Worm (Caenorhabditis elegans) whole organism, L1 larva: ENCODE results near the gene T14G10.8.

Source experiments
- C16A3.4 ChIP-seq: fragments of 150-350 bp; optimal IDR thresholded peaks from 2 replicates; lab custom pipeline; 2014; ENCODE audit warnings: missing biosample characterization, missing genetic modification characterization
- F16B12.6 ChIP-seq: fragments of 150-350 bp; optimal IDR thresholded peaks from 2 replicates; lab custom pipeline; 2014; ENCODE audit warnings: missing biosample characterization, missing genetic modification characterization
- Y116A8C.19 ChIP-seq: sonication (generic microtip); optimal IDR thresholded peaks from 2 replicates; lab custom pipeline; 2016; ENCODE audit warnings: missing compliant biosample characterization, missing genetic modification characterization, borderline replicate concordance
- alr-1 ChIP-seq: fragments of 200-800 bp; sonication (Bioruptor generic); optimal IDR thresholded peaks from 2 replicates; lab custom pipeline; 2018; ENCODE audit warnings: borderline replicate concordance, mild to moderate bottlenecking, missing genetic modification characterization, missing compliant biosample characterization
- aly-2 ChIP-seq: fragments of 150-350 bp; optimal IDR thresholded peaks from 2 replicates; lab custom pipeline; 2014; ENCODE audit warnings: missing biosample characterization, missing genetic modification characterization
- ceh-8 ChIP-seq: fragments of 200-800 bp; sonication (Bioruptor generic); optimal IDR thresholded peaks from 2 replicates; lab custom pipeline; 2018; ENCODE audit warnings: mild to moderate bottlenecking, missing genetic modification characterization, moderate library complexity, missing compliant biosample characterization
- ceh-82 ChIP-seq, 3 experiments: fragments of 150-350 bp in 1 of 3; sonication (generic microtip) in 2 of 3; optimal IDR thresholded peaks; 2 replicates each; lab custom pipeline; 2014 to 2017; ENCODE audit warnings: missing biosample characterization in 3 of 3, missing genetic modification characterization in 3 of 3
- ceh-88 ChIP-seq: fragments of 200-800 bp; sonication (Bioruptor generic); IDR thresholded peaks from 2 replicates; pipeline ENCODE4 v1.3.6; 2022; ENCODE audit warnings: missing genetic modification characterization, missing compliant biosample characterization
- ceh-90 ChIP-seq: sonication (generic microtip); optimal IDR thresholded peaks from 2 replicates; lab custom pipeline; 2016; ENCODE audit warnings: missing genetic modification characterization, missing compliant biosample characterization
- ces-1 ChIP-seq: fragments of 150-350 bp; optimal IDR thresholded peaks from 2 replicates; lab custom pipeline; 2014; ENCODE audit warnings: missing biosample characterization, missing genetic modification reagents, missing genetic modification characterization
- efl-3 ChIP-seq: fragments of 200-800 bp; sonication (Bioruptor generic); optimal IDR thresholded peaks from 2 replicates; lab custom pipeline; 2018; ENCODE audit warnings: mild to moderate bottlenecking, missing genetic modification characterization, missing compliant biosample characterization
- egl-13 ChIP-seq: sonication (generic microtip); optimal IDR thresholded peaks from 2 replicates; lab custom pipeline; 2016; ENCODE audit warnings: missing genotype, missing genetic modification reagents, missing genetic modification characterization, missing compliant biosample characterization
- egl-27 ChIP-seq, 2 experiments: fragments of 150-350 bp in 1 of 2; sonication (generic microtip); optimal IDR thresholded peaks; 3 replicates each; lab custom pipeline; 2017 to 2018; ENCODE audit warnings: missing biosample characterization in 2 of 2, missing genetic modification characterization in 2 of 2, missing genetic modification reagents in 2 of 2
- elt-2 ChIP-seq: sonication (generic microtip); optimal IDR thresholded peaks from 2 replicates; lab custom pipeline; 2016; ENCODE audit warnings: missing genetic modification characterization, mild to moderate bottlenecking, inconsistent platforms, missing compliant biosample characterization, missing genetic modification reagents
- elt-3 ChIP-seq, 6 experiments: fragments of 150-350 bp in 1 of 6; sonication (generic microtip); optimal IDR thresholded peaks; 2 replicates each; lab custom pipeline; 2017 to 2018; ENCODE audit warnings: missing biosample characterization in 6 of 6, missing genetic modification characterization in 6 of 6, inconsistent platforms in 1 of 6
- fkh-10 ChIP-seq: sonication (generic microtip); optimal IDR thresholded peaks from 2 replicates; lab custom pipeline; 2017; ENCODE audit warnings: missing biosample characterization, missing genetic modification reagents, missing genetic modification characterization
- fkh-4 ChIP-seq: sonication (generic microtip); optimal IDR thresholded peaks from 2 replicates; lab custom pipeline; 2016; ENCODE audit warnings: missing compliant biosample characterization, missing genetic modification characterization, borderline replicate concordance
- fkh-8 ChIP-seq: sonication (generic microtip); optimal IDR thresholded peaks from 2 replicates; lab custom pipeline; 2016; ENCODE audit warnings: mild to moderate bottlenecking, missing genetic modification characterization, missing compliant biosample characterization
- fos-1 ChIP-seq: fragments of 150-350 bp; optimal IDR thresholded peaks from 2 replicates; lab custom pipeline; 2014; ENCODE audit warnings: missing biosample characterization, missing genetic modification characterization
- grh-1 ChIP-seq: fragments of 200-800 bp; sonication (Bioruptor generic); IDR thresholded peaks from 2 replicates; pipeline ENCODE4 v1.3.6; 2022; ENCODE audit warnings: missing genetic modification reagents, missing genetic modification characterization, missing compliant biosample characterization
- hlh-17 ChIP-seq: fragments of 200-800 bp; sonication (Bioruptor generic); optimal IDR thresholded peaks from 2 replicates; lab custom pipeline; 2018; ENCODE audit warnings: missing genetic modification characterization, mild to moderate bottlenecking, missing compliant biosample characterization, moderate library complexity, borderline replicate concordance
- hlh-4 ChIP-seq: sonication (generic microtip); optimal IDR thresholded peaks from 2 replicates; lab custom pipeline; 2016; ENCODE audit warnings: mild to moderate bottlenecking, missing genetic modification characterization, missing compliant biosample characterization
- irx-1 ChIP-seq: sonication (generic microtip); optimal IDR thresholded peaks from 2 replicates; lab custom pipeline; 2016; ENCODE audit warnings: missing genetic modification characterization, missing compliant biosample characterization
- isw-1 ChIP-seq: fragments of 200-800 bp; sonication (Bioruptor generic); IDR thresholded peaks from 2 replicates; pipeline ENCODE4 v1.3.6; 2022; ENCODE audit warnings: missing genetic modification characterization, missing compliant biosample characterization
- lin-14 ChIP-seq: fragments of 200-800 bp; sonication (Bioruptor generic); optimal IDR thresholded peaks from 2 replicates; lab custom pipeline; 2018; ENCODE audit warnings: mild to moderate bottlenecking, missing genetic modification characterization, moderate library complexity, missing compliant biosample characterization
- lin-15B ChIP-seq: fragments of 150-350 bp; sonication (generic microtip); optimal IDR thresholded peaks from 3 replicates; lab custom pipeline; 2014; ENCODE audit warnings: missing biosample characterization, missing genetic modification characterization
- lin-39 ChIP-seq: fragments of 150-350 bp; optimal IDR thresholded peaks from 2 replicates; lab custom pipeline; 2014; ENCODE audit warnings: missing biosample characterization, missing genetic modification reagents, missing genetic modification characterization
- lir-3 ChIP-seq: sonication (generic microtip); optimal IDR thresholded peaks from 2 replicates; lab custom pipeline; 2016; ENCODE audit warnings: mild to moderate bottlenecking, missing genetic modification characterization, moderate library complexity, missing compliant biosample characterization; ENCODE audit not compliant: poor library complexity
- lsy-2 ChIP-seq, 2 experiments: fragments of 150-350 bp; optimal IDR thresholded peaks; 2 replicates each; lab custom pipeline; 2014; ENCODE audit warnings: missing biosample characterization in 2 of 2, missing genetic modification characterization in 2 of 2
- mdl-1 ChIP-seq, 2 experiments: fragments of 150-350 bp; optimal IDR thresholded peaks; 2 replicates each; lab custom pipeline; 2014 to 2017; ENCODE audit warnings: missing biosample characterization in 2 of 2, missing genetic modification characterization in 2 of 2, inconsistent platforms in 1 of 2
- mep-1 ChIP-seq: fragments of 150-350 bp; optimal IDR thresholded peaks from 2 replicates; lab custom pipeline; 2014; ENCODE audit warnings: missing biosample characterization, missing genetic modification characterization
- nhr-11 ChIP-seq: fragments of 150-350 bp; optimal IDR thresholded peaks from 2 replicates; lab custom pipeline; 2014; ENCODE audit warnings: missing biosample characterization, missing genetic modification characterization
- nhr-12 ChIP-seq: sonication (generic microtip); optimal IDR thresholded peaks from 2 replicates; lab custom pipeline; 2017; ENCODE audit warnings: missing biosample characterization, missing genetic modification characterization
- nhr-19 ChIP-seq: fragments of 200-800 bp; sonication (Bioruptor generic); conservative IDR thresholded peaks from 2 replicates; pipeline ENCODE4 v1.3.6; 2022; ENCODE audit warnings: missing genetic modification characterization, missing compliant biosample characterization
- nhr-237 ChIP-seq: fragments of 150-350 bp; optimal IDR thresholded peaks from 2 replicates; lab custom pipeline; 2014; ENCODE audit warnings: missing biosample characterization, missing genetic modification characterization
- nhr-28 ChIP-seq: fragments of 150-350 bp; optimal IDR thresholded peaks from 2 replicates; lab custom pipeline; 2014; ENCODE audit warnings: missing biosample characterization, missing genetic modification characterization
- nhr-71 ChIP-seq: sonication (generic microtip); optimal IDR thresholded peaks from 2 replicates; lab custom pipeline; 2016; ENCODE audit warnings: mild to moderate bottlenecking, missing genetic modification characterization, moderate library complexity, missing compliant biosample characterization
- nhr-76 ChIP-seq: sonication (generic microtip); optimal IDR thresholded peaks from 2 replicates; lab custom pipeline; 2017; ENCODE audit warnings: missing biosample characterization, missing genetic modification characterization
- nhr-84 ChIP-seq: sonication (generic microtip); optimal IDR thresholded peaks from 2 replicates; lab custom pipeline; 2017; ENCODE audit warnings: missing biosample characterization, missing genetic modification characterization
- nhr-85 ChIP-seq: sonication (generic microtip); peaks from one replicate; lab custom pipeline; 2016; ENCODE audit warnings: missing genetic modification characterization, inconsistent platforms, missing compliant biosample characterization
- pax-3 ChIP-seq: fragments of 200-800 bp; sonication (Bioruptor generic); optimal IDR thresholded peaks from 2 replicates; lab custom pipeline; 2018; ENCODE audit warnings: mild to moderate bottlenecking, missing genetic modification characterization, moderate library complexity, missing compliant biosample characterization
- pqm-1 ChIP-seq: sonication (generic microtip); optimal IDR thresholded peaks from 3 replicates; lab custom pipeline; 2017; ENCODE audit warnings: missing biosample characterization, missing genetic modification characterization
- skn-1 ChIP-seq: fragments of 150-350 bp; optimal IDR thresholded peaks from 2 replicates; lab custom pipeline; 2014; ENCODE audit warnings: missing biosample characterization, missing genetic modification characterization
- snpc-4 ChIP-seq: fragments of 150-350 bp; optimal IDR thresholded peaks from 2 replicates; lab custom pipeline; 2014; ENCODE audit warnings: missing biosample characterization, missing genetic modification characterization
- sptf-1 ChIP-seq: fragments of 150-350 bp; optimal IDR thresholded peaks from 2 replicates; lab custom pipeline; 2014; ENCODE audit warnings: missing biosample characterization, missing genetic modification characterization
- sup-37 ChIP-seq: fragments of 200-800 bp; sonication (Bioruptor generic); optimal IDR thresholded peaks from 2 replicates; lab custom pipeline; 2018; ENCODE audit warnings: mild to moderate bottlenecking, missing genetic modification characterization, missing compliant biosample characterization
- unc-130 ChIP-seq: fragments of 150-350 bp; optimal IDR thresholded peaks from 2 replicates; lab custom pipeline; 2017; ENCODE audit warnings: missing biosample characterization, missing genetic modification characterization, inconsistent platforms
- unc-86 ChIP-seq: sonication (generic microtip); optimal IDR thresholded peaks from 2 replicates; lab custom pipeline; 2016; ENCODE audit warnings: missing genetic modification characterization, missing compliant biosample characterization
- unc-98 ChIP-seq: fragments of 200-800 bp; sonication (Bioruptor generic); IDR thresholded peaks from 2 replicates; pipeline ENCODE4 v1.3.6; 2022; ENCODE audit warnings: missing genetic modification characterization, missing compliant biosample characterization
- vab-15 ChIP-seq: sonication (generic microtip); optimal IDR thresholded peaks from 2 replicates; lab custom pipeline; 2017; ENCODE audit warnings: missing genotype, mild to moderate bottlenecking, missing genetic modification characterization, missing compliant biosample characterization
- xbp-1 ChIP-seq: sonication (generic microtip); optimal IDR thresholded peaks from 2 replicates; lab custom pipeline; 2016; ENCODE audit warnings: missing genetic modification characterization, missing compliant biosample characterization
- ztf-11 ChIP-seq, 2 experiments: sonication (generic microtip); optimal IDR thresholded peaks; 2 replicates each; lab custom pipeline; 2016 to 2017; ENCODE audit warnings: missing genetic modification characterization in 2 of 2, missing biosample characterization in 1 of 2, missing compliant biosample characterization in 1 of 2
- ztf-4 ChIP-seq: fragments of 150-350 bp; optimal IDR thresholded peaks from 2 replicates; lab custom pipeline; 2014; ENCODE audit warnings: missing biosample characterization, missing genetic modification characterization

The T14G10.8 gene

ce11 chrIV:10151439-10151997 lies 4.7 kb upstream of the T14G10.8 start, which contains the start of gene copg-1:
TSS of gene copg-1 (plus strand) at chrIV:10151947.
- no peak for TF ChIP-seq nhr-237 (tag; lab: Kevin White, UChicago)
- peak; percentile 48 for TF ChIP-seq nhr-85 (tag; lab: Kevin White, UChicago)
- TF ChIP-seq mep-1 (tag; lab: Kevin White, UChicago): peak; percentile 91
- peak; percentile 73 for TF ChIP-seq lin-14 (GFP tag; lab: Kevin White, UChicago)
- TF ChIP-seq fkh-8: peak; percentile 28
- TF ChIP-seq ceh-88 (GFP tag; lab: Robert Waterston, UW): no peak
- TF ChIP-seq fos-1: no peak
- TF ChIP-seq elt-3 (tag; optimal IDR thresholded peaks at IDR 0.05; lab: Kevin White, UChicago): peak in 2 of 6 experiments; percentile 37 to 62
- no peak for TF ChIP-seq sptf-1
- TF ChIP-seq lin-39 (tag; lab: Kevin White, UChicago): no peak
- TF ChIP-seq fkh-10 (GFP tag; lab: Kevin White, UChicago): no peak
- TF ChIP-seq lsy-2 (tag; optimal IDR thresholded peaks at IDR 0.05; lab: Kevin White, UChicago): peak; percentile 89 to 97
- no peak for TF ChIP-seq vab-15
- TF ChIP-seq ceh-82 (tag; optimal IDR thresholded peaks at IDR 0.05; lab: Kevin White, UChicago): peak in 2 of 3 experiments; percentile 15 to 42
- TF ChIP-seq C16A3.4 (tag; lab: Kevin White, UChicago): peak; percentile 35
- peak; percentile 91 for TF ChIP-seq F16B12.6 (tag; lab: Kevin White, UChicago)
- no peak for TF ChIP-seq hlh-17 (GFP tag; lab: Kevin White, UChicago)
- peak; percentile 65 for TF ChIP-seq nhr-71 (tag; lab: Kevin White, UChicago)
- TF ChIP-seq fkh-4: no peak
- TF ChIP-seq ztf-4: peak; percentile 13
- no peak for TF ChIP-seq egl-13 (tag; lab: Kevin White, UChicago)
- peak; percentile 57 for TF ChIP-seq xbp-1
- TF ChIP-seq ztf-11 (tag; optimal IDR thresholded peaks at IDR 0.05; lab: Kevin White, UChicago): no peak
- no peak for TF ChIP-seq sup-37 (GFP tag; lab: Kevin White, UChicago)
- TF ChIP-seq hlh-4 (tag; lab: Kevin White, UChicago): no peak
- TF ChIP-seq mdl-1 (tag; optimal IDR thresholded peaks at IDR 0.05; lab: Kevin White, UChicago): peak in 1 of 2 experiments; percentile 34
- TF ChIP-seq isw-1: peak; percentile 34
- peak; percentile 4 for TF ChIP-seq aly-2 (tag; lab: Kevin White, UChicago)
- no peak for TF ChIP-seq ceh-90 (tag; lab: Kevin White, UChicago)
- peak; percentile 48 for TF ChIP-seq skn-1 (tag; lab: Kevin White, UChicago)
- no peak for TF ChIP-seq efl-3 (GFP tag; lab: Kevin White, UChicago)
- peak; percentile 32 for TF ChIP-seq snpc-4
- no peak for TF ChIP-seq egl-27 (tag; optimal IDR thresholded peaks at IDR 0.05; lab: Kevin White, UChicago)
- no peak for TF ChIP-seq elt-2
- no peak for TF ChIP-seq nhr-28
- peak; percentile 33 for TF ChIP-seq irx-1 (tag; lab: Kevin White, UChicago)
- TF ChIP-seq unc-86 (tag; lab: Kevin White, UChicago): peak; percentile 50
- no peak for TF ChIP-seq pax-3 (tag; lab: Kevin White, UChicago)
- no peak for TF ChIP-seq pqm-1 (tag; lab: Kevin White, UChicago)
- no peak for TF ChIP-seq lir-3
- no peak for TF ChIP-seq nhr-11 (tag; lab: Kevin White, UChicago)
- TF ChIP-seq nhr-12 (tag; lab: Kevin White, UChicago): no peak
- peak; percentile 29 for TF ChIP-seq unc-130 (tag; lab: Kevin White, UChicago)
- TF ChIP-seq ces-1: no peak
- peak; percentile 20; the same call in 1 of the 2 replicates for TF ChIP-seq nhr-19
- TF ChIP-seq ceh-8: no peak
- TF ChIP-seq nhr-76: no peak
- TF ChIP-seq grh-1 (GFP tag; lab: Robert Waterston, UW): no peak
- TF ChIP-seq nhr-84 (tag; lab: Kevin White, UChicago): no peak
- no peak for TF ChIP-seq unc-98
- no peak for TF ChIP-seq lin-15B (tag; lab: Kevin White, UChicago)
- TF ChIP-seq alr-1: no peak
- no peak for TF ChIP-seq Y116A8C.19 (tag; lab: Kevin White, UChicago)
